Worm (Caenorhabditis elegans) whole organism, L2 larva: ENCODE results near the gene swt-2.

Source experiments
- C34F6.9 ChIP-seq: fragments of 150-350 bp; optimal IDR thresholded peaks from 2 replicates; lab custom pipeline; 2014; ENCODE audit warnings: missing biosample characterization, missing genetic modification characterization
- F13H6.1 ChIP-seq: sonication (generic microtip); optimal IDR thresholded peaks from 2 replicates; lab custom pipeline; 2016; ENCODE audit warnings: missing genetic modification characterization, missing compliant biosample characterization
- R02D3.7 ChIP-seq: fragments of 150-350 bp; optimal IDR thresholded peaks from 2 replicates; lab custom pipeline; 2014; ENCODE audit warnings: missing biosample characterization, missing genetic modification characterization
- Y55F3AM.14 ChIP-seq: fragments of 200-800 bp; sonication (Bioruptor generic); optimal IDR thresholded peaks from 2 replicates; lab custom pipeline; 2018; ENCODE audit warnings: mild to moderate bottlenecking, missing genetic modification characterization, missing compliant biosample characterization
- ZK546.5 ChIP-seq: sonication (generic microtip); optimal IDR thresholded peaks from 2 replicates; lab custom pipeline; 2017; ENCODE audit warnings: missing biosample characterization, missing genetic modification characterization
- alr-1 ChIP-seq: fragments of 150-350 bp; optimal IDR thresholded peaks from 2 replicates; lab custom pipeline; 2014; ENCODE audit warnings: missing biosample characterization, missing genetic modification characterization
- aly-2 ChIP-seq: fragments of 150-350 bp; optimal IDR thresholded peaks from 2 replicates; lab custom pipeline; 2014; ENCODE audit warnings: missing biosample characterization, missing genetic modification characterization
- blmp-1 ChIP-seq: sonication (generic microtip); optimal IDR thresholded peaks from 2 replicates; lab custom pipeline; 2017; ENCODE audit warnings: missing genetic modification characterization, mild to moderate bottlenecking, missing compliant biosample characterization, antibody characterized with exemption, moderate library complexity; ENCODE audit not compliant: insufficient read depth
- ceh-82 ChIP-seq: fragments of 150-350 bp; optimal IDR thresholded peaks from 2 replicates; lab custom pipeline; 2014; ENCODE audit warnings: missing biosample characterization, missing genetic modification characterization
- crh-2 ChIP-seq: sonication (generic microtip); optimal IDR thresholded peaks from 2 replicates; lab custom pipeline; 2017; ENCODE audit warnings: missing biosample characterization, missing genetic modification characterization
- dmd-4 ChIP-seq: sonication (generic microtip); optimal IDR thresholded peaks from 2 replicates; lab custom pipeline; 2017; ENCODE audit warnings: missing biosample characterization, missing genetic modification characterization
- egl-27 ChIP-seq: sonication (generic microtip); optimal IDR thresholded peaks from 3 replicates; lab custom pipeline; 2017; ENCODE audit warnings: missing biosample characterization, missing genetic modification reagents, missing genetic modification characterization
- fos-1 ChIP-seq: fragments of 150-350 bp; optimal IDR thresholded peaks from 2 replicates; lab custom pipeline; 2014; ENCODE audit warnings: missing biosample characterization, missing genetic modification characterization
- gmeb-1 ChIP-seq: fragments of 150-350 bp; optimal IDR thresholded peaks from 2 replicates; lab custom pipeline; 2014; ENCODE audit warnings: missing biosample characterization, missing genetic modification characterization
- lin-39 ChIP-seq: fragments of 150-350 bp; optimal IDR thresholded peaks from 2 replicates; lab custom pipeline; 2014; ENCODE audit warnings: missing biosample characterization, missing genetic modification reagents, missing genetic modification characterization
- lsy-2 ChIP-seq, 2 experiments: fragments of 150-350 bp in 1 of 2; sonication (generic microtip) in 1 of 2; optimal IDR thresholded peaks; 2 replicates each; lab custom pipeline; 2014 to 2017; ENCODE audit warnings: missing biosample characterization in 2 of 2, missing genetic modification characterization in 2 of 2
- mab-5 ChIP-seq: fragments of 150-350 bp; optimal IDR thresholded peaks from 2 replicates; lab custom pipeline; 2014; ENCODE audit warnings: missing biosample characterization, missing genetic modification characterization
- mbf-1 ChIP-seq: sonication (generic microtip); optimal IDR thresholded peaks from 2 replicates; lab custom pipeline; 2017; ENCODE audit warnings: missing biosample characterization, missing genetic modification characterization
- mdl-1 ChIP-seq, 2 experiments: fragments of 150-350 bp in 1 of 2; sonication (generic microtip) in 1 of 2; optimal IDR thresholded peaks; 2 replicates each; lab custom pipeline; 2017; ENCODE audit warnings: missing biosample characterization in 2 of 2, missing genetic modification characterization in 2 of 2
- nhr-10 ChIP-seq: sonication (generic microtip); optimal IDR thresholded peaks from 2 replicates; lab custom pipeline; 2017; ENCODE audit warnings: missing biosample characterization, missing genetic modification characterization
- nhr-11 ChIP-seq: fragments of 150-350 bp; optimal IDR thresholded peaks from 2 replicates; lab custom pipeline; 2014; ENCODE audit warnings: missing biosample characterization, missing genetic modification characterization
- nhr-12 ChIP-seq: fragments of 150-350 bp; optimal IDR thresholded peaks from 2 replicates; lab custom pipeline; 2014; ENCODE audit warnings: missing biosample characterization, missing genetic modification characterization
- nhr-129 ChIP-seq: fragments of 150-350 bp; optimal IDR thresholded peaks from 2 replicates; lab custom pipeline; 2014; ENCODE audit warnings: missing biosample characterization, missing genetic modification characterization
- nhr-21 ChIP-seq: fragments of 150-350 bp; optimal IDR thresholded peaks from 2 replicates; lab custom pipeline; 2014; ENCODE audit warnings: missing biosample characterization, missing genetic modification characterization
- nhr-23 ChIP-seq: fragments of 150-350 bp; optimal IDR thresholded peaks from 2 replicates; lab custom pipeline; 2014; ENCODE audit warnings: missing biosample characterization, missing genetic modification reagents, missing genetic modification characterization
- nhr-237 ChIP-seq: fragments of 150-350 bp; optimal IDR thresholded peaks from 2 replicates; lab custom pipeline; 2014; ENCODE audit warnings: missing biosample characterization, missing genetic modification characterization
- nhr-6 ChIP-seq: fragments of 150-350 bp; optimal IDR thresholded peaks from 2 replicates; lab custom pipeline; 2014; ENCODE audit warnings: missing biosample characterization, missing genetic modification characterization
- nhr-77 ChIP-seq: fragments of 150-350 bp; optimal IDR thresholded peaks from 2 replicates; lab custom pipeline; 2014; ENCODE audit warnings: missing biosample characterization, missing genetic modification characterization
- sem-4 ChIP-seq: fragments of 150-350 bp; optimal IDR thresholded peaks from 2 replicates; lab custom pipeline; 2014; ENCODE audit warnings: missing biosample characterization, missing genetic modification reagents, missing genetic modification characterization
- skn-1 ChIP-seq: sonication (generic microtip); optimal IDR thresholded peaks from 2 replicates; lab custom pipeline; 2017; ENCODE audit warnings: missing biosample characterization, missing genetic modification characterization
- sma-3 ChIP-seq: sonication (generic microtip); optimal IDR thresholded peaks from 2 replicates; lab custom pipeline; 2016; ENCODE audit warnings: missing genetic modification reagents, missing genetic modification characterization, missing compliant biosample characterization
- sma-9 ChIP-seq, 2 experiments: fragments of 150-350 bp in 1 of 2; sonication (generic microtip) in 1 of 2; optimal IDR thresholded peaks; 2 replicates each; lab custom pipeline; 2014 to 2016; ENCODE audit warnings: missing genetic modification characterization in 2 of 2, mild to moderate bottlenecking in 1 of 2, missing biosample characterization in 1 of 2, missing compliant biosample characterization in 1 of 2, missing genetic modification reagents in 1 of 2, moderate library complexity in 1 of 2
- unc-39 ChIP-seq: fragments of 150-350 bp; optimal IDR thresholded peaks from 2 replicates; lab custom pipeline; 2014; ENCODE audit warnings: missing biosample characterization, missing genetic modification characterization
- unc-55 ChIP-seq: fragments of 150-350 bp; sonication (generic microtip); optimal IDR thresholded peaks from 3 replicates; lab custom pipeline; 2014; ENCODE audit warnings: missing biosample characterization, missing genetic modification reagents, missing genetic modification characterization
- unc-62 ChIP-seq: fragments of 150-350 bp; optimal IDR thresholded peaks from 2 replicates; lab custom pipeline; 2014; ENCODE audit warnings: missing biosample characterization, missing genetic modification reagents, missing genetic modification characterization
- zag-1 ChIP-seq: fragments of 150-350 bp; optimal IDR thresholded peaks from 2 replicates; lab custom pipeline; 2014; ENCODE audit warnings: missing biosample characterization, missing genetic modification characterization
- ztf-1 ChIP-seq: fragments of 200-800 bp; sonication (Bioruptor generic); conservative IDR thresholded peaks from 2 replicates; pipeline ENCODE4 v1.3.6; 2022; ENCODE audit warnings: missing genetic modification characterization, missing compliant biosample characterization
- ztf-11 ChIP-seq: sonication (generic microtip); optimal IDR thresholded peaks from 2 replicates; lab custom pipeline; 2017; ENCODE audit warnings: missing biosample characterization, missing genetic modification characterization

The swt-2 gene

ce11 chrV:7529840-7530239 lies at the start of gene swt-2:
Gene swt-2 (plus strand): TSS chrV:7530140.
- TF ChIP-seq mbf-1 (no peak), zag-1 (tag; lab: Kevin White, UChicago) (no peak), nhr-77 (tag; lab: Kevin White, UChicago) (no peak), lsy-2 (tag; optimal IDR thresholded peaks at IDR 0.05; lab: Kevin White, UChicago) (no peak), ztf-1 (GFP tag; lab: Robert Waterston, UW) (no peak)
- TF ChIP-seq, all 48 proteins: peak for 0

ce11 chrV:7480949-7481348 lies 49.0 kb upstream of the swt-2 start, which contains the start of gene C18B10.6:
Gene C18B10.6 (minus strand): TSS chrV:7481049.
- TF ChIP-seq alr-1 (tag; lab: Kevin White, UChicago) (no peak), ztf-11 (tag; lab: Kevin White, UChicago) (no peak), nhr-10 (tag; lab: Kevin White, UChicago) (no peak), blmp-1 (tag; lab: Kevin White, UChicago) (no peak), dmd-4 (tag; lab: Kevin White, UChicago) (no peak), mbf-1 (no peak), Y55F3AM.14 (no peak), lin-39 (tag; lab: Kevin White, UChicago) (no peak), crh-2 (no peak)

- no peak for TF ChIP-seq nhr-21
- no peak for TF ChIP-seq mdl-1 (tag; optimal IDR thresholded peaks at IDR 0.05; lab: Kevin White, UChicago)
- no peak for TF ChIP-seq ceh-82 (tag; lab: Kevin White, UChicago)
- TF ChIP-seq blmp-1 (tag; lab: Kevin White, UChicago), result no peak
- no peak for TF ChIP-seq nhr-6 (tag; lab: Kevin White, UChicago)
- no peak for TF ChIP-seq alr-1 (tag; lab: Kevin White, UChicago)
- no peak for TF ChIP-seq unc-62 (GFP tag; lab: Kevin White, UChicago)
- no peak for TF ChIP-seq aly-2 (tag; lab: Kevin White, UChicago)
- TF ChIP-seq ztf-1 (GFP tag; lab: Robert Waterston, UW), result no peak
- TF ChIP-seq nhr-129 (tag; lab: Kevin White, UChicago), result no peak
- TF ChIP-seq R02D3.7, result no peak
- TF ChIP-seq ZK546.5 (tag; lab: Kevin White, UChicago), result no peak
- no peak for TF ChIP-seq nhr-237 (tag; lab: Kevin White, UChicago)
- no peak for TF ChIP-seq skn-1
- no peak for TF ChIP-seq unc-55 (GFP tag; lab: Kevin White, UChicago)
- TF ChIP-seq, all 48 proteins: peak for 0
Measured at ce11 chrV:7485000-7485399, 44.9 kb upstream of the swt-2 start, which contains the start of gene srbc-8. Gene srbc-8 (minus strand): TSS chrV:7485100.

ce11 chrV:7487518-7487917 lies 42.4 kb upstream of the swt-2 start, which contains the start of gene srbc-7:
Gene srbc-7 (minus strand): TSS chrV:7487618.
- TF ChIP-seq nhr-237 (tag; lab: Kevin White, UChicago) (no peak), gmeb-1 (tag; lab: Kevin White, UChicago) (no peak), unc-55 (GFP tag; lab: Kevin White, UChicago) (no peak), nhr-11 (tag; lab: Kevin White, UChicago) (no peak), mab-5 (no peak), nhr-129 (tag; lab: Kevin White, UChicago) (no peak), mbf-1 (no peak), sma-9 (GFP tag; optimal IDR thresholded peaks at IDR 0.05; lab: Kevin White, UChicago) (no peak), sma-9 (tag; optimal IDR thresholded peaks at IDR 0.05; lab: Kevin White, UChicago) (no peak), nhr-10 (tag; lab: Kevin White, UChicago) (no peak), Y55F3AM.14 (no peak), skn-1 (no peak), nhr-12 (tag; lab: Kevin White, UChicago) (no peak), nhr-6 (tag; lab: Kevin White, UChicago) (no peak), crh-2 (no peak), F13H6.1 (tag; lab: Kevin White, UChicago) (no peak), sem-4 (no peak), nhr-77 (tag; lab: Kevin White, UChicago) (no peak)

ce11 chrV:7490340-7490739 lies 39.6 kb upstream of the swt-2 start, which contains the start of gene srbc-9:
Gene srbc-9 (minus strand): TSS chrV:7490440.
- TF ChIP-seq unc-55 (GFP tag; lab: Kevin White, UChicago) (no peak), F13H6.1 (tag; lab: Kevin White, UChicago) (no peak), nhr-23 (tag; lab: Kevin White, UChicago) (no peak), skn-1 (no peak), nhr-21 (no peak), unc-39 (tag; lab: Kevin White, UChicago) (no peak), sem-4 (no peak), ZK546.5 (tag; lab: Kevin White, UChicago) (no peak), ztf-11 (tag; lab: Kevin White, UChicago) (no peak), crh-2 (no peak), sma-3 (GFP tag; lab: Kevin White, UChicago) (no peak), egl-27 (tag; lab: Kevin White, UChicago) (no peak), mab-5 (no peak), C34F6.9 (tag; lab: Kevin White, UChicago) (no peak), mbf-1 (no peak), dmd-4 (tag; lab: Kevin White, UChicago) (no peak), mdl-1 (tag; optimal IDR thresholded peaks at IDR 0.05; lab: Kevin White, UChicago) (no peak), nhr-237 (tag; lab: Kevin White, UChicago) (no peak), fos-1 (tag; lab: Kevin White, UChicago) (no peak), unc-62 (GFP tag; lab: Kevin White, UChicago) (no peak)
